Fruit fly (Drosophila melanogaster): ENCODE results near the gene Hsc70-2.

DNA sequence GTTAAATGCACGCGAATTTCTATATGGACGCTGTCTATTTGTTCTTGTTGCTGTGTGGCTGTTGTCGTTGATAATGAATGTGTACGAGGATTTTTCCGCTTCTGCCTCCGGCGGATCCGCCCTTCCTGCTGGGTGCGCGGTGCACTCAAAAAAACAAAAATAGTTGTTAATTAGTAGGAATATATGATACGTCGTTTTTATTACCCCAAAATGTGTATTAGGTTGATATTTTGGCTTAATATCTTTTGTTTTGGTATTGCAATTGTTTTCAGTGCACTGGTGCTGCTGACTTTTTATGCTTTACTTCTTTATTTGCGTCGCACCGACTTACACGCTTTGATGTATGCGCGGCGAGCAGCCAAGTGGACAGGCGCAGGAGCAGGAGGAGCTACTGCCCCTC, 47.1 kb downstream of the Hsc70-2 start:
- TF ChIP-seq usp (GFP tag; optimal IDR thresholded peaks at IDR 0.05), result no peak
- no peak for TF ChIP-seq OdsH (GFP tag; optimal IDR thresholded peaks at IDR 0.05)
- no peak for TF ChIP-seq dsf (GFP tag; optimal IDR thresholded peaks at IDR 0.05; ENCODE audit: borderline replicate concordance)
- no peak for TF ChIP-seq pan (optimal IDR thresholded peaks at IDR 0.05)

All from whole organism, wandering third instar larva.